Fruit fly (Drosophila melanogaster) whole organism, wandering third instar larva: ENCODE results near the gene Lkb1.

Experiments
- HLH106 ChIP-seq: fragments of 200-800 bp; optimal IDR thresholded peaks from 3 replicates; lab custom pipeline; 2019; ENCODE audit warnings: missing biosample characterization, mild to moderate bottlenecking, missing genetic modification characterization, moderate library complexity
- Hr78 ChIP-seq: fragments of >200 bp; optimal IDR thresholded peaks from 2 replicates; lab custom pipeline; 2017; ENCODE audit warnings: missing biosample characterization, missing genetic modification characterization
- OdsH ChIP-seq: fragments of 200-800 bp; sonication (Bioruptor generic); optimal IDR thresholded peaks from 2 replicates; lab custom pipeline; 2016; ENCODE audit warnings: missing biosample characterization, mild to moderate bottlenecking, missing genetic modification characterization
- Sp1 ChIP-seq: fragments of 200-800 bp; sonication (Bioruptor generic); optimal IDR thresholded peaks from 3 replicates; lab custom pipeline; 2019; ENCODE audit warnings: missing biosample characterization, mild to moderate bottlenecking, missing genetic modification characterization, moderate library complexity
- brk ChIP-seq: fragments of 200-800 bp; sonication (Bioruptor generic); optimal IDR thresholded peaks from 2 replicates; lab custom pipeline; 2016; ENCODE audit warnings: missing biosample characterization, mild to moderate bottlenecking, missing genetic modification characterization
- lola ChIP-seq: fragments of >200 bp; optimal IDR thresholded peaks from 2 replicates; lab custom pipeline; 2017; ENCODE audit warnings: missing biosample characterization, missing genetic modification characterization
- rgr ChIP-seq: fragments of 200-800 bp; sonication (Bioruptor generic); optimal IDR thresholded peaks from 3 replicates; lab custom pipeline; 2016; ENCODE audit warnings: missing biosample characterization, mild to moderate bottlenecking, missing genetic modification characterization
- sage ChIP-seq: fragments of 200-800 bp; sonication (Bioruptor generic); optimal IDR thresholded peaks from 2 replicates; lab custom pipeline; 2016; ENCODE audit warnings: missing biosample characterization, mild to moderate bottlenecking, missing genetic modification characterization
- usp ChIP-seq: fragments of >200 bp; optimal IDR thresholded peaks from 2 replicates; lab custom pipeline; 2017; ENCODE audit warnings: missing biosample characterization, missing genetic modification characterization
- woc ChIP-seq: sonication (Bioruptor generic); optimal IDR thresholded peaks from 2 replicates; lab custom pipeline; 2016; ENCODE audit warnings: missing biosample characterization, mild to moderate bottlenecking, missing genetic modification characterization

DNA sequence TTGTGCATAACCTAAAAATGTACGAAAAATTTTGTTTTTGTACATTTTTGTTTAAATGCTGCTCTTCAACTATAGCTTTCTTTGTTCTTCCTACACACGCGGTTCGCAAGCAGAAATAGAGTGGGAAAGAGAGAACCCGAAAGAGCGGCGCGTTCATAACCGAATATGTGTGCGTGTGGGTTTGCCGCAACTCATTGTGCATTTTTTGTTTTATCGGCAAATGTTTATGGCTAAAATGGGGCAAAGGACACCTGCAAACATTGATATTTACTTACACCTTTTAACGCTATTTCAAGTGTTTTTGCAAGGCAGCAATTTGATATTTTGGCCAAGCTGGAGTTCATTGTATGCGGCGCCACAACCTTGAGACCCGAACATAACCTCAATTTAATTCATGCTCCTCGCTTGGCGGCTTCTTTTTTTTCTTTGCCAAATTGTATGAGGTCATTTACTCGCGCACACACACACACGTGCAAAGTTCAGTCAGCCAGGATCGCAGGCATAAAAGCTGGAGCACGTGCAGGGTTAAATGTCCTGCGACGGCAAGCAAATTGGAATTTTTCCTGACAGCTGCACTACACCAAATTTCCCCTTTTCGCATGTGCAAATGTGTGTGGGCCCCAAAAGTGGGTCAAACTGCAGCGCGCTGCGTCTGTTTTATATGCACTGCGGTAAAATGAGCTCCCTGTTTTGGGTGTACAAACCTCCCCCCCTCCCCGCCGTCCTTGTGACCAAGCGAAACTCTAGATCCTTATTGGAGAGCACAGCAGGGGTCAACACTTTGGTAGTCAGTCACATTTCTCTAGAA is 28.4 kb upstream of the Lkb1 start:
- no peak for TF ChIP-seq usp (GFP tag; lab: Kevin White, UChicago)
- no peak for TF ChIP-seq sage
- no peak for TF ChIP-seq Hr78 (GFP tag; lab: Kevin White, UChicago)
- TF ChIP-seq lola (GFP tag; lab: Kevin White, UChicago) = no peak
- TF ChIP-seq HLH106 = no peak
- TF ChIP-seq woc = peak; percentile 26
- peak; percentile 61 for TF ChIP-seq brk (GFP tag; lab: Kevin White, UChicago)
- no peak for TF ChIP-seq rgr (GFP tag; lab: Kevin White, UChicago)
- no peak for TF ChIP-seq OdsH (GFP tag; lab: Kevin White, UChicago)
- no peak for TF ChIP-seq Sp1 (GFP tag; lab: Kevin White, UChicago)
